Fruit fly (Drosophila melanogaster): ENCODE data around the gene CG12698.

The CG12698 gene

DNA sequence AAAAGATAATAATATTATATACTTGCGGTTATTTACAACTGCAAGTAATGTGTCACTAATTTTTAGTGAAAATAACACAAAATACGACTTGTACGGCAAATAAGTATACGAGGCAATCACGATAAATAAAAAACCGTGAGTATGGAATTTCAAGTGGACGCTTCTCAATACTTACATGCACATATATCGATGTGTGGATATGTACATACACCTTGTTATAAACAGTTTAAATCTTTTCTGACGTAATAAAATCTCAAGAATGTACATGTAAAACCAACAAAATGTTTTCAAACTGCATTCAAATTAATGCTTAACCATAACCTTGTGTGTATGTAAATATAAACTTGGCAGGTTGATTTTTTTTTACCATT is 13.4 kb upstream of the CG12698 start:
- TF ChIP-seq CG8319 (GFP tag; optimal IDR thresholded peaks at IDR 0.05), result no peak
- TF ChIP-seq Eip78C (GFP tag), result peak; percentile 60
- no peak for TF ChIP-seq Sox14 (GFP tag; optimal IDR thresholded peaks at IDR 0.05)

dm6 chrX:15996831-15997230 is 9.1 kb upstream of the CG12698 start, which contains the start of gene CG8939:
Gene CG8939, plus strand, starts transcription at chrX:15997016.
- TF ChIP-seq spab (GFP tag; optimal IDR thresholded peaks at IDR 0.05) (no peak), Eip78C (GFP tag) (peak; percentile 21)

- TF ChIP-seq CG32006 (GFP tag; optimal IDR thresholded peaks at IDR 0.05) (no peak), lz (GFP tag; optimal IDR thresholded peaks at IDR 0.05) (no peak), OdsH (GFP tag; optimal IDR thresholded peaks at IDR 0.05) (no peak), CG1621 (tag; optimal IDR thresholded peaks at IDR 0.05) (no peak), CG6808 (GFP tag; optimal IDR thresholded peaks at IDR 0.05) (no peak), Ets21C (GFP tag; optimal IDR thresholded peaks at IDR 0.05) (no peak), CG6854 (GFP tag; optimal IDR thresholded peaks at IDR 0.05) (no peak), Ets96B (tag; optimal IDR thresholded peaks at IDR 0.05) (no peak), esn (GFP tag; optimal IDR thresholded peaks at IDR 0.05) (no peak), CG7368 (GFP tag; optimal IDR thresholded peaks at IDR 0.05) (no peak), acj6 (GFP tag; optimal IDR thresholded peaks at IDR 0.05) (no peak), salr (GFP tag; optimal IDR thresholded peaks at IDR 0.05) (no peak), CG31627 (GFP tag; optimal IDR thresholded peaks at IDR 0.05) (no peak), eg (GFP tag; IDR thresholded peaks at IDR 0.05) (no peak), Eip93F (GFP tag; optimal IDR thresholded peaks at IDR 0.05) (no peak), vri (GFP tag; optimal IDR thresholded peaks at IDR 0.05) (no peak), CG9139 (GFP tag; optimal IDR thresholded peaks at IDR 0.05) (no peak), ss (GFP tag; optimal IDR thresholded peaks at IDR 0.05) (no peak)
Observed at dm6 chrX:16005066-16005465, 881 bp upstream of the CG12698 start.

dm6 chrX:16008814-16009213 is 2.9 kb downstream of the CG12698 start, which contains the start of gene Muc14A:
Gene Muc14A, plus strand, starts transcription at chrX:16009114.
- TF ChIP-seq fd59A (GFP tag; optimal IDR thresholded peaks at IDR 0.05), result no peak
- TF ChIP-seq CG16779 (tag; optimal IDR thresholded peaks at IDR 0.05), result no peak
- TF ChIP-seq CG6276 (GFP tag; optimal IDR thresholded peaks at IDR 0.05), result no peak
- no peak for TF ChIP-seq Met (GFP tag; optimal IDR thresholded peaks at IDR 0.05)
- TF ChIP-seq Sox14 (GFP tag; optimal IDR thresholded peaks at IDR 0.05), result no peak
- no peak for TF ChIP-seq CG4318 (GFP tag; optimal IDR thresholded peaks at IDR 0.05)
- TF ChIP-seq eg (GFP tag; IDR thresholded peaks at IDR 0.05), result no peak
- TF ChIP-seq Blimp-1 (GFP tag; optimal IDR thresholded peaks at IDR 0.05), result no peak
- no peak for TF ChIP-seq CG1621 (tag; optimal IDR thresholded peaks at IDR 0.05)
- no peak for TF ChIP-seq net (GFP tag; optimal IDR thresholded peaks at IDR 0.05)
- TF ChIP-seq CG6792 (GFP tag; optimal IDR thresholded peaks at IDR 0.05), result no peak
- no peak for TF ChIP-seq CG6808 (GFP tag; optimal IDR thresholded peaks at IDR 0.05)
